Fruit fly (Drosophila melanogaster) whole organism, pupa: Measurements from ENCODE around the gene Cp15.

Experiments
- CG10348 ChIP-seq: fragments of 200-800 bp; sonication (Bioruptor generic); IDR thresholded peaks from 2 replicates; pipeline ENCODE4 v1.3.6; 2022; ENCODE audit warnings: missing biosample characterization, missing genetic modification characterization
- CG12605 ChIP-seq: fragments of 200-800 bp; sonication (Bioruptor generic); IDR thresholded peaks from 2 replicates; pipeline ENCODE4 v1.3.6; 2022; ENCODE audit warnings: missing biosample characterization, missing genetic modification characterization
- CG32121 ChIP-seq: fragments of 200-800 bp; sonication (Bioruptor generic); IDR thresholded peaks from 2 replicates; pipeline ENCODE4 v1.3.6; 2022; ENCODE audit warnings: missing biosample characterization, missing genetic modification characterization
- CG34367 ChIP-seq: fragments of 200-800 bp; sonication (Bioruptor generic); optimal IDR thresholded peaks from 2 replicates; lab custom pipeline; 2018; ENCODE audit warnings: missing biosample characterization, mild to moderate bottlenecking, missing genetic modification characterization
- CG4496 ChIP-seq: fragments of 200-800 bp; sonication (Bioruptor generic); IDR thresholded peaks from 3 replicates; pipeline ENCODE4 v1.3.6; 2022; ENCODE audit warnings: missing biosample characterization, missing genetic modification characterization
- CG8159 ChIP-seq: fragments of 200-800 bp; sonication (Bioruptor generic); optimal IDR thresholded peaks from 3 replicates; lab custom pipeline; 2018; ENCODE audit warnings: missing biosample characterization, mild to moderate bottlenecking, missing genetic modification characterization, moderate library complexity
- CG9948 ChIP-seq: fragments of 200-800 bp; sonication (Bioruptor generic); optimal IDR thresholded peaks from 2 replicates; lab custom pipeline; 2018; ENCODE audit warnings: missing biosample characterization, mild to moderate bottlenecking, missing genetic modification characterization, moderate library complexity
- D1 ChIP-seq: fragments of 200-800 bp; sonication (Bioruptor generic); optimal IDR thresholded peaks from 2 replicates; lab custom pipeline; 2018; ENCODE audit warnings: missing biosample characterization, mild to moderate bottlenecking, missing genetic modification characterization, moderate library complexity
- EcR ChIP-seq: fragments of 200-800 bp; sonication (Bioruptor generic); optimal IDR thresholded peaks from 3 replicates; lab custom pipeline; 2019; ENCODE audit warnings: missing biosample characterization, missing genetic modification characterization, mild to moderate bottlenecking, moderate library complexity, missing genetic modification reagents
- Pif1A ChIP-seq: fragments of 200-800 bp; sonication (Bioruptor generic); optimal IDR thresholded peaks from 3 replicates; lab custom pipeline; 2016; ENCODE audit warnings: missing biosample characterization, missing genetic modification characterization
- Pif1B ChIP-seq: fragments of 200-800 bp; sonication (Bioruptor generic); optimal IDR thresholded peaks from 3 replicates; lab custom pipeline; 2016; ENCODE audit warnings: missing biosample characterization, missing genetic modification characterization
- Snoo ChIP-seq: fragments of 200-800 bp; sonication (Bioruptor generic); optimal IDR thresholded peaks from 3 replicates; lab custom pipeline; 2017; ENCODE audit warnings: missing biosample characterization, mild to moderate bottlenecking, missing genetic modification characterization, inconsistent platforms
- rn ChIP-seq: fragments of 200-800 bp; sonication (Bioruptor generic); IDR thresholded peaks from 2 replicates; pipeline ENCODE4 v1.3.6; 2022; ENCODE audit warnings: missing biosample characterization, missing genetic modification characterization

dm6 chr3L:8718602-8719001 is 9.7 kb upstream of the Cp15 start:
- TF ChIP-seq Pif1A (GFP tag; lab: Kevin White, UChicago) (no peak), CG4496 (GFP tag; lab: Robert Waterston, UW) (no peak), CG32121 (GFP tag; lab: Robert Waterston, UW) (no peak), CG12605 (GFP tag; lab: Robert Waterston, UW) (no peak), CG9948 (tag; lab: Kevin White, UChicago) (no peak), D1 (peak; percentile 90), CG8159 (tag; lab: Kevin White, UChicago) (no peak), EcR (GFP tag; lab: Kevin White, UChicago) (no peak), Snoo (no peak), Pif1B (GFP tag; lab: Kevin White, UChicago) (no peak), CG10348 (GFP tag; lab: Robert Waterston, UW) (no peak), rn (GFP tag; lab: Robert Waterston, UW) (no peak), CG34367 (tag; lab: Kevin White, UChicago) (no peak)
